Fruit fly (Drosophila melanogaster) whole organism, wandering third instar larva: Measurements from ENCODE around the gene CG10164.

ENCODE experiments used
- Abd-B ChIP-seq: fragments of >200 bp; optimal IDR thresholded peaks from 2 replicates; lab custom pipeline; 2017; ENCODE audit warnings: missing biosample characterization, missing genetic modification characterization
- CG32264 ChIP-seq: fragments of 200-800 bp; sonication (Bioruptor generic); optimal IDR thresholded peaks from 2 replicates; lab custom pipeline; 2016; ENCODE audit warnings: missing biosample characterization, missing genetic modification characterization
- Hr78 ChIP-seq: fragments of >200 bp; optimal IDR thresholded peaks from 2 replicates; lab custom pipeline; 2017; ENCODE audit warnings: missing biosample characterization, missing genetic modification characterization
- OdsH ChIP-seq: fragments of 200-800 bp; sonication (Bioruptor generic); optimal IDR thresholded peaks from 2 replicates; lab custom pipeline; 2016; ENCODE audit warnings: missing biosample characterization, mild to moderate bottlenecking, missing genetic modification characterization
- Rel ChIP-seq, 2 experiments: fragments of 200-800 bp; sonication (Bioruptor generic) in 1 of 2; optimal IDR thresholded peaks; 2 replicates in 1 of 2; 3 replicates in 1 of 2; lab custom pipeline; 2016 to 2019; ENCODE audit warnings: mild to moderate bottlenecking in 2 of 2, missing biosample characterization in 2 of 2, missing genetic modification characterization in 2 of 2, moderate library complexity in 1 of 2
- br ChIP-seq: fragments of 200-800 bp; sonication (Bioruptor generic); optimal IDR thresholded peaks from 2 replicates; lab custom pipeline; 2016; ENCODE audit warnings: missing biosample characterization, missing genetic modification characterization
- h ChIP-seq: fragments of 200-800 bp; sonication (Bioruptor generic); optimal IDR thresholded peaks from 3 replicates; lab custom pipeline; 2016; ENCODE audit warnings: missing biosample characterization, mild to moderate bottlenecking, missing genetic modification characterization
- rgr ChIP-seq: fragments of 200-800 bp; sonication (Bioruptor generic); optimal IDR thresholded peaks from 3 replicates; lab custom pipeline; 2016; ENCODE audit warnings: missing biosample characterization, mild to moderate bottlenecking, missing genetic modification characterization

DNA sequence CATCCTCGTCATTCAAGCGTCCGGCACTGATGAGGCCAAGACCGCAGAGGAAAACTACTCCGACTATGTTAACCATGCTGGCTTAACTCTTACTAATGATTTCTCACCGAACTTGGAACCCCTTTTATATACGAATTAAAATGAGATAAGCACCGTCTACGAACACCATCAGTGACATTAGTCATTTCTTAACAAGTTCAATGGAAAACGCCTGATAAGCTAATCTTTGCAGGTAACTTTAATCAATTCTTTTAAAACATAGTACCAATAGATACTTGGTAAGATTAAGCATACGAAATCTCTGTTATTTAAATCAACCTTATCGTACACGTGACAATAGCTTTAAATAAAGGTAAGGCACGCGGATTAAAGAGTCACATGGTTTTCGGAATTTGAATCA, 33.0 kb upstream of the CG10164 start, which contains the start of gene CG10182:
- TF ChIP-seq Abd-B (GFP tag; lab: Kevin White, UChicago) (no peak), OdsH (GFP tag; lab: Kevin White, UChicago) (no peak), Hr78 (GFP tag; lab: Kevin White, UChicago) (no peak), br (no peak), rgr (GFP tag; lab: Kevin White, UChicago) (no peak), CG32264 (no peak), Rel (GFP tag; optimal IDR thresholded peaks at IDR 0.05; lab: Kevin White, UChicago) (no peak), Rel (tag; optimal IDR thresholded peaks at IDR 0.05; lab: Kevin White, UChicago) (no peak), h (no peak)
